Fruit fly (Drosophila melanogaster): ENCODE measurements around the gene CG13970.

CG13970 gene

DNA sequence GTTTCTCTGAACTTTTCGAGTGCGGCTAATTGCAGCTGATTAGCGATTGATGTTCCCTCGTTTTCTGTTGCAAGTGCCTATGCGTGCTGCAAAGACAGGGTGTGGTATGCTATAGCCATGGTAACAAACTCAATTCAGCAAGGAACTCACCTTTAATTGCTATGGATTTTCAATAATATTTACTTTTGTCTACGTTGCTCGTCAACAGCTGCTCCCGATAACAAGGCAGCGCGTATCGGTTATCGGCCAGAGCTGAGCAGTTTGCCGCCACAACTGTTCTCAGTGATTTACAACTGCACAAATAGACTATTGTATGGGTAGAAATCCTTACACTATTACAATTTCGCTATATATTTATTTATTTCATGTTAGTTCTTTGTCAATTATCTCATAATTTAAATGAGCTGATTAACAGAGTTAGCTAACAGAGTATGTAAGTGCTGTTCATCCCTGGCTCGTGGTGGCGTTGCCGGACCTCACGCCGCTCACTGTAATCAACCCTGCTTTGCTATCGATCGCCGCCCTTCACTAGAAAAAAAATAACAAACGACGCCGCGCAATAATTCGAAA is 28.6 kb downstream of the CG13970 start, which contains the start of the genes pr and neb:
TSS of gene pr (minus strand) at position 225 of the 570 bp plus-strand sequence.
TSS of gene neb (plus strand) at position 524 of the 570 bp plus-strand sequence.
- TF ChIP-seq bab1 (GFP tag; optimal IDR thresholded peaks at IDR 0.05), result peak; percentile 82
- TF ChIP-seq Mnt (GFP tag; optimal IDR thresholded peaks at IDR 0.05), result peak; percentile 62
- no peak for TF ChIP-seq kay (GFP tag; ENCODE audit: borderline replicate concordance)
- TF ChIP-seq Crg-1 (GFP tag; optimal IDR thresholded peaks at IDR 0.05), result peak; percentile 33
- no peak for TF ChIP-seq ovo (GFP tag; optimal IDR thresholded peaks at IDR 0.05)
- TF ChIP-seq tj (GFP tag; optimal IDR thresholded peaks at IDR 0.05), result peak; percentile 66
- TF ChIP-seq toe (GFP tag; optimal IDR thresholded peaks at IDR 0.05), result peak; percentile 77
- TF ChIP-seq CG14711 (tag; optimal IDR thresholded peaks at IDR 0.05), result peak; percentile 13
- TF ChIP-seq CG12768 (GFP tag; optimal IDR thresholded peaks at IDR 0.05), result no peak
- TF ChIP-seq CG11617 (GFP tag; optimal IDR thresholded peaks at IDR 0.05), result peak; percentile 48
- peak; percentile 52 for TF ChIP-seq CG33017 (tag; optimal IDR thresholded peaks at IDR 0.05)
- no peak for TF ChIP-seq pad (GFP tag; optimal IDR thresholded peaks at IDR 0.05)
- TF ChIP-seq cic (GFP tag; optimal IDR thresholded peaks at IDR 0.05), result no peak
- TF ChIP-seq CG7101 (tag; optimal IDR thresholded peaks at IDR 0.05), result peak; percentile 69
- TF ChIP-seq CG1620 (GFP tag; optimal IDR thresholded peaks at IDR 0.05), result peak; percentile 55
- TF ChIP-seq Clk (GFP tag; optimal IDR thresholded peaks at IDR 0.05), result no peak
- peak; percentile 71 for TF ChIP-seq CG7045 (GFP tag; optimal IDR thresholded peaks at IDR 0.05)
- no peak for TF ChIP-seq CG5204 (GFP tag; optimal IDR thresholded peaks at IDR 0.05)
- peak; percentile 53 for TF ChIP-seq Hr96 (GFP tag; optimal IDR thresholded peaks at IDR 0.05)

DNA sequence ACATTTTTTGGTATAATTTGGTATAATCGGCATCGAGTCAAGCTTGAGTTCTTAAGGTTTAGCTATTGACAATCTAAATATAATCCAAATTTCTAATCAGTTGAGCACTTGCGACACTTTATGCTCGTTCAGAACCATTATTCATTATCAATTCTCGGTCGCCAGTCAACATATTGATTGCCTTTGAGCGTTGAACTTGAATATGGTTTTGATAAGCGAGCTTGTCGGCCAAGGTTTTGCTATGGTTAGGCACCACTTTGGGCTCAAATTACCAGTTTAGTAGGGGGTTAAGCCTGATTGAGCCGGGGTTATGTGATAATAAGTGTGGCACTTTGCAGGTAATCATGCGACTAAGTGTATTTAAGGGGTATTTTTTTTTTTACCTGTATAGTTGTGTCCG is 29.6 kb downstream of the CG13970 start:
- TF ChIP-seq kay (GFP tag; ENCODE audit: borderline replicate concordance), result no peak
- TF ChIP-seq CG14711 (tag; optimal IDR thresholded peaks at IDR 0.05), result no peak
- no peak for TF ChIP-seq pad (GFP tag; optimal IDR thresholded peaks at IDR 0.05)
- TF ChIP-seq Clk (GFP tag; optimal IDR thresholded peaks at IDR 0.05), result no peak
- no peak for TF ChIP-seq CG11617 (GFP tag; optimal IDR thresholded peaks at IDR 0.05)
- TF ChIP-seq ovo (GFP tag; optimal IDR thresholded peaks at IDR 0.05), result no peak
- no peak for TF ChIP-seq Mnt (GFP tag; optimal IDR thresholded peaks at IDR 0.05)
- no peak for TF ChIP-seq CG12768 (GFP tag; optimal IDR thresholded peaks at IDR 0.05)
- TF ChIP-seq CG33017 (tag; optimal IDR thresholded peaks at IDR 0.05), result no peak
- no peak for TF ChIP-seq CG7101 (tag; optimal IDR thresholded peaks at IDR 0.05)
- no peak for TF ChIP-seq tj (GFP tag; optimal IDR thresholded peaks at IDR 0.05)
- no peak for TF ChIP-seq CG1620 (GFP tag; optimal IDR thresholded peaks at IDR 0.05)
- no peak for TF ChIP-seq bab1 (GFP tag; optimal IDR thresholded peaks at IDR 0.05)
- TF ChIP-seq Hr96 (GFP tag; optimal IDR thresholded peaks at IDR 0.05), result no peak
- no peak for TF ChIP-seq CG7045 (GFP tag; optimal IDR thresholded peaks at IDR 0.05)

DNA sequence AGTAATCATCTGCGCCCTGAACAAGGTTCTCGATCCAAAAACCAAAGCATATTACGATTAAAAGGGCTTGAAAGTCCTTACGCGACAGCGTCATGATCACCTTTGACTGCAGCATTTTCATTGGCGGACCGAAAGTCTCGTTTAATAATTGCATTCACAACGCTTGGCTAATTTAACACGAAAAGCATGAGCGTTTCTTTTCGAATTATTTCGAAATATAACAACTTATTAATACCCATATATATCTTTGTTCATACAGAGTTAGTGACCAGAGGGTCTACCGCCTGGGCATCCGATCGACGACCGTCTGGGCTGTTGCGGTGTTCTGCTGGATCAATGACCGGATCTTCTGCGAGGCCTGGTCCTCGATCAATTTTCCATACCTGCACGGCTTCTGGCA is 31.9 kb downstream of the CG13970 start, which contains the start of gene CG10730:
TSS of gene CG10730 (minus strand) at position 101 of the 400 bp plus-strand sequence.
- TF ChIP-seq CG7101 (tag; optimal IDR thresholded peaks at IDR 0.05) (no peak), ovo (GFP tag; optimal IDR thresholded peaks at IDR 0.05) (no peak), CG14711 (tag; optimal IDR thresholded peaks at IDR 0.05) (no peak), bab1 (GFP tag; optimal IDR thresholded peaks at IDR 0.05) (no peak), toe (GFP tag; optimal IDR thresholded peaks at IDR 0.05) (no peak), Hr96 (GFP tag; optimal IDR thresholded peaks at IDR 0.05) (no peak)

DNA sequence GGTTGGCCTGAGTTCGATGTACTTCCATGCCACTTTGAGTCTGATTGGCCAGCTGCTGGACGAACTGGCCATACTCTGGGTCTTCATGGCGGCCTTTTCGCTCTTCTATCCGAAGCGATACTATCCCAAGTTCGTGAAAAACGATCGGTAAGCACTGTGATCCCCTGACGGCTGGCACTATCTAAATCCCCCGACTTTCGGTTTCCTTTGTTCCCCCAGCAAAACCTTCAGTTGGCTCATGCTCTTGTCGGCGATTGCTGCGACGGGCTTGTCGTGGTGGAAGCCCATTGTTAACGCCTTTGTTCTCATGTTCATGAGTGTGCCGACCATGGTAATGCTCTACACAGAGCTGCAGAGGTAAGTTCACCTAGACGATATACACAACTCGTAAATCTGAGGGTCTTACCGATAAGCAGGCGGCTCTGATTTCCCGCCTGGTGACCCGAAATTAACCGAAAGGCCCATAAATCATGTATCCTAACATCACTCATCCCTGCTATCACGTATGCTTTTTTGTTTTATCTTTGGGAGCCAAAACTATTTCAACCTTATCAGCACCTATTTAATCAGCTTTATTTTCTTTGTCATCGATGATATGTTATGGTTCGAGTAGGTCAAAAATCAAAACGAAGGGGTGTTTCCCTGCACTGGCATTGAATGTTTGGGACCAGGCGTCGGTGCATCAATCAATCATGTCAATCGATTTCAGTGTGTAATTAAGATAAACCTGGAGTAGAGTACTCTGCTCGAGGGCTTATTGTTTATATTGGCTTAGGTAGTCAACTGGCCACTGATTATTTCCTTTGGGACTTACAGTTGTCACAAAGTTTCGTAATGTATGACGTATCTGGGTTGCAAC is 34.6 kb downstream of the CG13970 start:
- TF ChIP-seq CG1620 (GFP tag; optimal IDR thresholded peaks at IDR 0.05), result no peak
- TF ChIP-seq kay (GFP tag; ENCODE audit: borderline replicate concordance), result peak; percentile 43

DNA sequence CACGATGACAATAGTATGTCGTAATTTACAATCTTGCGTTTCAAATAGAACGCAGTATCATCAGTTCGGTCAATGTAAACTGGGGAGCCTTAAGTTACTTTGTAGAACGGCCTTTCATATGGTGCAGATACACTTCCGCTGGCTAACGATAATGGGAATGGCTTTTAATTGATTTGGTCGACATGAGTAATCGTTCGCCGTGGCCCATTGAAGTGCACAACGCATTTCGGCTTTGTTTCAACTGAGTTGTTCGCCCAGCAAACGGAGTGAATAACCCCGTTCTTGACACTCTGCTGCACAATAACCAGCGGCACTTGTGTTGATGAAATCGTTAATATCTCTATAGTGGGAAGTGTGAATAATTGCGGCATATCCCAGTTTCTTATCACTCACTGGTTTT is 36.0 kb downstream of the CG13970 start:
- TF ChIP-seq CG7045 (GFP tag; optimal IDR thresholded peaks at IDR 0.05), result no peak
- no peak for TF ChIP-seq Clk (GFP tag; optimal IDR thresholded peaks at IDR 0.05)
- no peak for TF ChIP-seq CG7101 (tag; optimal IDR thresholded peaks at IDR 0.05)
- TF ChIP-seq pad (GFP tag; optimal IDR thresholded peaks at IDR 0.05), result no peak
- no peak for TF ChIP-seq Mnt (GFP tag; optimal IDR thresholded peaks at IDR 0.05)
- no peak for TF ChIP-seq cnc (optimal IDR thresholded peaks at IDR 0.05)
- no peak for TF ChIP-seq tj (GFP tag; optimal IDR thresholded peaks at IDR 0.05)
- no peak for TF ChIP-seq cic (GFP tag; optimal IDR thresholded peaks at IDR 0.05)
- TF ChIP-seq CG12768 (GFP tag; optimal IDR thresholded peaks at IDR 0.05), result no peak
- no peak for TF ChIP-seq Hr96 (GFP tag; optimal IDR thresholded peaks at IDR 0.05)
- no peak for TF ChIP-seq kay (GFP tag; ENCODE audit: borderline replicate concordance)
- TF ChIP-seq bab1 (GFP tag; optimal IDR thresholded peaks at IDR 0.05), result no peak
- no peak for TF ChIP-seq ovo (GFP tag; optimal IDR thresholded peaks at IDR 0.05)
- TF ChIP-seq CG1620 (GFP tag; optimal IDR thresholded peaks at IDR 0.05), result no peak
- no peak for TF ChIP-seq Crg-1 (GFP tag; optimal IDR thresholded peaks at IDR 0.05)
- no peak for TF ChIP-seq CG14711 (tag; optimal IDR thresholded peaks at IDR 0.05)

DNA sequence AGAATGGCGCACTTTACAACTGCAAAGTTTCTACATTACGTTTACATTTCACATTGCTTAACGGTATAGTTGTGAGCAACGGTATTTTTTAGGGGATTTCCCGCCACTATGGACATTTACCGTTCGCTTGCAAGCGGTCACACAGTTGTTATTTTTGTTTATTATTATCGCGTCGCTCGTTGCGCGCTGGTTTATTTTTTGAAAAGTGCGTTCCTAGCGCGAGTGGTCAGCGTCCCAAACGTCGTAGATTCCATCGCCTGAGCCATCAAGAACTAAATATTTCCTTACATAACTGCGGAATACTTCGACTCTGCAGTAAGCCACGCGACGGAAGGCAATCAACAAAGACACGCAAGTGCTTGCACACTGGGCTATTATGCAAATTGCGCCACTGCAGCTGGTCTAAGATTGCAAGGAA is 37.7 kb downstream of the CG13970 start, which contains the start of gene bwa:
TSS of gene bwa (plus strand) at position 159 of the 418 bp plus-strand sequence.
- no peak for TF ChIP-seq CG1620 (GFP tag; optimal IDR thresholded peaks at IDR 0.05)
- TF ChIP-seq CG5204 (GFP tag; optimal IDR thresholded peaks at IDR 0.05), result no peak
- TF ChIP-seq toe (GFP tag; optimal IDR thresholded peaks at IDR 0.05), result no peak
- TF ChIP-seq kay (GFP tag; ENCODE audit: borderline replicate concordance), result no peak
- no peak for TF ChIP-seq CG12768 (GFP tag; optimal IDR thresholded peaks at IDR 0.05)
- TF ChIP-seq Hr96 (GFP tag; optimal IDR thresholded peaks at IDR 0.05), result no peak
- no peak for TF ChIP-seq tj (GFP tag; optimal IDR thresholded peaks at IDR 0.05)
- TF ChIP-seq CG14711 (tag; optimal IDR thresholded peaks at IDR 0.05), result peak; percentile 1
- peak; percentile 28 for TF ChIP-seq cic (GFP tag; optimal IDR thresholded peaks at IDR 0.05)
- peak; percentile 12 for TF ChIP-seq CG33017 (tag; optimal IDR thresholded peaks at IDR 0.05)
- TF ChIP-seq Crg-1 (GFP tag; optimal IDR thresholded peaks at IDR 0.05), result no peak
- TF ChIP-seq ovo (GFP tag; optimal IDR thresholded peaks at IDR 0.05), result peak; percentile 83
- TF ChIP-seq Mnt (GFP tag; optimal IDR thresholded peaks at IDR 0.05), result peak; percentile 14

Measured in whole organism, adult.